Worm (Caenorhabditis elegans): ENCODE measurements around the gene eif-2A.
A peak's percentile ranks its signal among the peaks of the same experiment; 100 is the strongest.

Gene eif-2A

DNA sequence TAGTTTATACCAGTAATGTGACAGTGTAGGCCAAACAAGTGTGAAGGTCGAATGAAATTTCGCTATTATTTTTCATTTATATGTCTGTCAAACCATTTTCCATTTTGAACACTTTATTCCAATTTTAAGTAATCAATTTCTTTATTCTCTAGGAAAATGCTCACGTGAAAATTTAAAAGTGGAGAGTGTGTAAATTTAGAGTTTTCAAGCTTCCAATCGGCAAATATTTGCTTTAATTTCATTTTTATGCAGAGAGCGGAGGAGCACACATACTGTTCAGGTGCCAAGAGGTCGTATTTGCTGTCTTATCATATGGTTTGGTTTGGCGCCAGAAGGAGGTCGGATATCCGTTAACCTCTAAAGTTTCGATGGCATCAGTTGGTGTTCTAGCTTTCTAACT, 30.2 kb downstream of the eif-2A start:
- TF ChIP-seq unc-39 (tag; optimal IDR thresholded peaks at IDR 0.05) (no peak), pha-4 (tag; optimal IDR thresholded peaks at IDR 0.05) (peak; percentile 75), ceh-82 (tag; optimal IDR thresholded peaks at IDR 0.05) (no peak), ZK546.5 (tag; optimal IDR thresholded peaks at IDR 0.05) (no peak), aly-2 (tag; optimal IDR thresholded peaks at IDR 0.05) (no peak), elt-1 (tag; optimal IDR thresholded peaks at IDR 0.05) (no peak), lin-15B (tag; optimal IDR thresholded peaks at IDR 0.05) (no peak)

DNA sequence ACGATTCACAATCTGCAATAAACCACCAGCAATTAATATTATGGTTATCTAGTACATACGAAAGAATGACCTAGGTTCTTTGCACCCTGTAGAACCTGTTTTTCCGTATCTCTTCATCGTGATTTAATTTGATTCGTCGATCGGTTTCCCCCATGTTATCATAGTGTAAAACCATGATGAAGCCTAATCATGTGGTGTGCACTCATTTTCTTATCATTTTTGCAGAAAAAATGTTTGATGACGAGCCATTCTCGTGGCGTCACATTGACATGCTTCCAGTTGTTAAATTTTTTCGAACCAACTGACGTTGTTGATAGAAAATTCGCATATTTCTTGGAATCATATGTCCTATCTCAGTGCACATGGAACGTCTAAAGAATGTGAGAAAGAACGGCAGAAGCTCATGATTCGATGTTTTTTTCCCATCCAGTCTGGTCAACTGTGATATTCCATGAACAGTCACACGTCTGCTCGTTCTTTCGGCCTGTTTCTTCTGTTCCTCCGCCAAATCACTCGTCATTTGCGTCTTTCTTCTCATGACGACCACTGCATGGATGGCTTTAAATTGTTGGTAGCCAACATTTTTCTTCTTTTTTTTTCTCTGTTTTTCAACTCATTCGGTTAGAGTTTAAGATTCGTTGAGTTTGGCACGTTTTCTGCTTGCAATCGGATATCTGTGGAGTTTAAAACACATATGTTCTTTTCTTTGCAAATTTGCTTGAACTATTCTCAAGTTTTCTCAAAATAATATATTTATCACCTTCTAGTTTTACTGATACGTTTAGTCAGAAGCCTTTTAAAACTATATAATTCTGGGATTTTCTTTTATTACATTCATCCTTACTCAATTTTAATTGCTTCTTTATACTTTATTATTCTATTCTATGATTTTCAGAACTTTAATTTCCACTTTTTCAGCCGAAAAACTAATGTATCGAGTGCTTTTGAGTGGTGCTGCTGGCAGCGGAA, 31.0 kb downstream of the eif-2A start, which contains the start of gene ZK673.2:
TSS of gene ZK673.2 (plus strand) at position 919 of the 969 bp plus-strand sequence.
- TF ChIP-seq nhr-43 (tag; optimal IDR thresholded peaks at IDR 0.05; ENCODE audit: poor library complexity, severe bottlenecking) (peak; percentile 71), ztf-11 (tag; optimal IDR thresholded peaks at IDR 0.05) (no peak), nfya-1 (tag; optimal IDR thresholded peaks at IDR 0.05; ENCODE audit: insufficient read depth) (peak; percentile 28), ceh-82 (tag; optimal IDR thresholded peaks at IDR 0.05) (no peak), fos-1 (tag; optimal IDR thresholded peaks at IDR 0.05) (no peak), nhr-28 (tag; optimal IDR thresholded peaks at IDR 0.05) (no peak), lin-39 (tag; optimal IDR thresholded peaks at IDR 0.05) (no peak), lsy-12 (tag; optimal IDR thresholded peaks at IDR 0.05) (peak; percentile 18), eor-1 (tag; optimal IDR thresholded peaks at IDR 0.05) (no peak), elt-3 (tag; optimal IDR thresholded peaks at IDR 0.05) (peak; percentile 19 to 56 (median 50)), nhr-23 (tag; optimal IDR thresholded peaks at IDR 0.05) (peak; percentile 54), ceh-28 (tag; optimal IDR thresholded peaks at IDR 0.05) (no peak), fkh-10 (GFP tag; optimal IDR thresholded peaks at IDR 0.05) (no peak), jun-1 (tag; optimal IDR thresholded peaks at IDR 0.05) (peak; percentile 29), nhr-67 (tag; optimal IDR thresholded peaks at IDR 0.05) (no peak), aly-2 (tag; optimal IDR thresholded peaks at IDR 0.05) (no peak), ama-1 (optimal IDR thresholded peaks at IDR 0.05) (peak; percentile 91), skn-1 (tag; optimal IDR thresholded peaks at IDR 0.05) (no peak), pqm-1 (tag; optimal IDR thresholded peaks at IDR 0.05) (peak; percentile 95), ztf-4 (tag; optimal IDR thresholded peaks at IDR 0.05) (no peak), pha-4 (tag; optimal IDR thresholded peaks at IDR 0.05) (peak; percentile 40), nhr-25 (tag; optimal IDR thresholded peaks at IDR 0.05) (peak; percentile 75), nhr-77 (tag; optimal IDR thresholded peaks at IDR 0.05) (no peak), egl-5 (tag; optimal IDR thresholded peaks at IDR 0.05) (no peak), nhr-11 (tag; optimal IDR thresholded peaks at IDR 0.05) (peak; percentile 10), elt-1 (tag; optimal IDR thresholded peaks at IDR 0.05) (peak; percentile 27), tbx-2 (tag; optimal IDR thresholded peaks at IDR 0.05) (no peak), elt-2 (tag; optimal IDR thresholded peaks at IDR 0.05) (peak; percentile 95), zag-1 (tag; optimal IDR thresholded peaks at IDR 0.05) (no peak), mdl-1 (tag; optimal IDR thresholded peaks at IDR 0.05) (peak; percentile 39)

DNA sequence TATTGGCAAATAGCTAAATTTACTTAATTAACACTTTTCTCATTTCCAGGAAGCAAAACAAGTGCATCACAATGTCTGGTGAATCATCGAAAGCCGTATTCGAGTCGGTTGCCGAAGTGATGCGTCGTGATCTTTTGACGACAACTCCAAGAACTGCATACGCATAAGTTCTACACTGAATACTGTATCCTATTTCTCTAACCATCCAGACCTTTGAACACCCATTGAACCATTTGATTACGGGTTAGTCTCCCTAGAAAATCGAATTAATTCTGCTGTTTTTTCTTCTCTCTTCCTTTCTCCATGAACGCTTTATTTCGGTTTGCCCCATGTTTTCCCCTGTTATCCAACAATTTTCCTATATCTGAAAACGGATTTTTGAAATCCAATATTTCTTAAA, 33.1 kb downstream of the eif-2A start, which contains the start of gene lin-56:
TSS of gene lin-56 (plus strand) at position 301 of the 400 bp plus-strand sequence.
- TF ChIP-seq jun-1 (tag; optimal IDR thresholded peaks at IDR 0.05), result no peak
- TF ChIP-seq ama-1 (optimal IDR thresholded peaks at IDR 0.05), result no peak
- no peak for TF ChIP-seq unc-62 (GFP tag; optimal IDR thresholded peaks at IDR 0.05)
- TF ChIP-seq pha-4 (tag; optimal IDR thresholded peaks at IDR 0.05), result no peak
- no peak for TF ChIP-seq lin-39 (tag; optimal IDR thresholded peaks at IDR 0.05)

DNA sequence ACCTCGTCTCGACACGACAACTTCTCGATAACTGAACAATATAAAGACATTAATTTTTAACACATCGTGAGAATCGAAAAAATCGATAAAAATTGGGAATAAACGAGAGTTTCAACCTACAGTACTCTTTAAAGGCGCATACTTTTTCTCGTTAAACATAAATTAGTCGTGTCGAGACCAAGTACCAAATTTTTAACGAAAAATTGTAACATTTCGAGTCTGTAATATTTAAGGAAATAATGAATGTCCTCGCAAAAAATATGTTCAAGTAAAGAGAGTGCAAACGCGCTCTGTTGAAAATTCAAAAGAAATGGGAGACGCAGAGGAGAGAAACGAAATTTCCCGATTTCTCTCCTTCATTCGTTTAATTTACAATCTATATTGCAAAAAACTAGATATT, 33.7 kb downstream of the eif-2A start:
- TF ChIP-seq nhr-43 (tag; optimal IDR thresholded peaks at IDR 0.05; ENCODE audit: poor library complexity, severe bottlenecking) (peak; percentile 55), elt-3 (tag; optimal IDR thresholded peaks at IDR 0.05) (no peak), jun-1 (tag; optimal IDR thresholded peaks at IDR 0.05) (peak; percentile 48), R02D3.7 (tag; optimal IDR thresholded peaks at IDR 0.05) (no peak), lsy-12 (tag; optimal IDR thresholded peaks at IDR 0.05) (peak; percentile 62), pha-4 (tag; optimal IDR thresholded peaks at IDR 0.05) (peak; percentile 55), skn-1 (tag; optimal IDR thresholded peaks at IDR 0.05) (no peak), elt-2 (tag; optimal IDR thresholded peaks at IDR 0.05) (peak; percentile 25), nhr-25 (tag; optimal IDR thresholded peaks at IDR 0.05) (no peak), hmg-11 (tag; optimal IDR thresholded peaks at IDR 0.05) (no peak), nhr-77 (tag; optimal IDR thresholded peaks at IDR 0.05) (no peak), aly-2 (tag; optimal IDR thresholded peaks at IDR 0.05) (no peak), ceh-28 (tag; optimal IDR thresholded peaks at IDR 0.05) (peak; percentile 30), tbx-2 (tag; optimal IDR thresholded peaks at IDR 0.05) (no peak), ztf-4 (tag; optimal IDR thresholded peaks at IDR 0.05) (peak; percentile 58), ama-1 (optimal IDR thresholded peaks at IDR 0.05) (peak; percentile 86)
